Fruit fly (Drosophila melanogaster): ENCODE data around the gene TfAP-2.

- TF ChIP-seq CTCF (optimal IDR thresholded peaks at IDR 0.05), result peak; percentile 79 to 81
- no peak for TF ChIP-seq CG8478 (optimal IDR thresholded peaks at IDR 0.05)
Observed at dm6 chr3L:21640815-21641214, 54.2 kb downstream of the TfAP-2 start, which contains the start of gene Atox1.

Measured in S2 (cell line).